Worm (Caenorhabditis elegans) whole organism, L4 larva: ENCODE results near the gene usp-33.

Experiments
- F37D6.2 ChIP-seq: sonication (generic microtip); optimal IDR thresholded peaks from 2 replicates; lab custom pipeline; 2016; ENCODE audit warnings: mild to moderate bottlenecking, missing genetic modification characterization, missing compliant biosample characterization
- F44E2.7 ChIP-seq: fragments of 200-800 bp; sonication (Bioruptor generic); IDR thresholded peaks from 2 replicates; pipeline ENCODE4 v2.1.2; 2022; ENCODE audit warnings: missing genetic modification characterization, missing compliant biosample characterization
- R02D3.7 ChIP-seq: fragments of 150-350 bp; sonication (generic microtip); optimal IDR thresholded peaks from 3 replicates; lab custom pipeline; 2014; ENCODE audit warnings: missing biosample characterization, missing genetic modification characterization
- Y105C5A.15 ChIP-seq: fragments of 200-800 bp; sonication (Bioruptor generic); IDR thresholded peaks from 2 replicates; pipeline ENCODE4 v1.3.6; 2022; ENCODE audit warnings: missing genetic modification characterization, missing compliant biosample characterization
- Y5F2A.4 ChIP-seq: fragments of 200-800 bp; sonication (Bioruptor generic); optimal IDR thresholded peaks from 2 replicates; lab custom pipeline; 2018; ENCODE audit warnings: mild to moderate bottlenecking, missing genetic modification characterization, missing compliant biosample characterization
- Y75B8A.6 ChIP-seq: fragments of 200-800 bp; sonication (Bioruptor generic); IDR thresholded peaks from 2 replicates; pipeline ENCODE4 v1.3.6; 2022; ENCODE audit warnings: missing genetic modification reagents, missing genetic modification characterization, missing compliant biosample characterization
- ZK337.2 ChIP-seq: fragments of 200-800 bp; sonication (Bioruptor generic); IDR thresholded peaks from 2 replicates; pipeline ENCODE4 v1.3.6; 2022; ENCODE audit warnings: missing genetic modification reagents, missing genetic modification characterization, missing compliant biosample characterization
- ZK546.5 ChIP-seq, 2 experiments: sonication (generic microtip); optimal IDR thresholded peaks; 2 replicates each; lab custom pipeline; 2017; ENCODE audit warnings: missing biosample characterization in 2 of 2, missing genetic modification characterization in 2 of 2
- aha-1 ChIP-seq: fragments of 150-350 bp; peaks from one replicate; lab custom pipeline; 2014; ENCODE audit warnings: missing biosample characterization, missing genetic modification characterization
- ama-1 ChIP-seq: fragments of 150-350 bp; optimal IDR thresholded peaks from 2 replicates; lab custom pipeline; 2014; ENCODE audit warnings: inconsistent platforms, mixed read lengths
- ceh-28 ChIP-seq: fragments of 150-350 bp; optimal IDR thresholded peaks from 2 replicates; lab custom pipeline; 2014; ENCODE audit warnings: missing biosample characterization, missing genetic modification reagents, missing genetic modification characterization
- ceh-32 ChIP-seq: sonication (generic microtip); optimal IDR thresholded peaks from 2 replicates; lab custom pipeline; 2016; ENCODE audit warnings: mild to moderate bottlenecking, missing genetic modification characterization, missing compliant biosample characterization; ENCODE audit not compliant: poor library complexity
- ceh-44 ChIP-seq: fragments of 200-800 bp; sonication (Bioruptor generic); IDR thresholded peaks from 2 replicates; pipeline ENCODE4 v1.3.6; 2022; ENCODE audit warnings: missing genetic modification reagents, missing genetic modification characterization, missing compliant biosample characterization
- ceh-82 ChIP-seq: sonication (generic microtip); optimal IDR thresholded peaks from 2 replicates; lab custom pipeline; 2017; ENCODE audit warnings: missing biosample characterization, missing genetic modification characterization
- ctbp-1 ChIP-seq: fragments of 200-800 bp; sonication (Bioruptor generic); IDR thresholded peaks from 2 replicates; pipeline ENCODE4 v1.3.6; 2022; ENCODE audit warnings: missing genetic modification reagents, missing genetic modification characterization, missing compliant biosample characterization
- daf-16 ChIP-seq, 3 experiments: sonication (generic microtip); optimal IDR thresholded peaks; 2 replicates each; lab custom pipeline; 2016 to 2017; ENCODE audit warnings: missing genetic modification characterization in 3 of 3, missing genetic modification reagents in 3 of 3, mild to moderate bottlenecking in 2 of 3, missing compliant biosample characterization in 2 of 3, missing biosample characterization in 1 of 3, moderate library complexity in 1 of 3
- daf-19 ChIP-seq: fragments of 200-800 bp; sonication (Bioruptor generic); conservative IDR thresholded peaks from 2 replicates; pipeline ENCODE4 v1.3.6; 2022; ENCODE audit warnings: missing genetic modification characterization, missing compliant biosample characterization
- dmd-6 ChIP-seq: fragments of 200-800 bp; sonication (Bioruptor generic); IDR thresholded peaks from 2 replicates; pipeline ENCODE4 v1.3.6; 2022; ENCODE audit warnings: missing genetic modification reagents, missing genetic modification characterization, missing compliant biosample characterization
- dpl-1 ChIP-seq: fragments of 150-350 bp; optimal IDR thresholded peaks from 2 replicates; lab custom pipeline; 2014; ENCODE audit warnings: missing biosample characterization, missing genetic modification reagents, missing genetic modification characterization
- egl-27 ChIP-seq: sonication (generic microtip); optimal IDR thresholded peaks from 3 replicates; lab custom pipeline; 2017; ENCODE audit warnings: missing biosample characterization, missing genetic modification reagents, missing genetic modification characterization
- egl-43 ChIP-seq: fragments of 200-800 bp; sonication (Bioruptor generic); IDR thresholded peaks from 2 replicates; pipeline ENCODE4 v1.3.6; 2022; ENCODE audit warnings: missing genetic modification reagents, missing genetic modification characterization, missing compliant biosample characterization
- fkh-10 ChIP-seq: fragments of 150-350 bp; optimal IDR thresholded peaks from 2 replicates; lab custom pipeline; 2014; ENCODE audit warnings: missing biosample characterization, missing genetic modification reagents, missing genetic modification characterization
- fos-1 ChIP-seq: fragments of 150-350 bp; optimal IDR thresholded peaks from 2 replicates; lab custom pipeline; 2014; ENCODE audit warnings: missing biosample characterization, missing genetic modification characterization
- gei-8 ChIP-seq: fragments of 200-800 bp; sonication (Bioruptor generic); optimal IDR thresholded peaks from 2 replicates; lab custom pipeline; 2018; ENCODE audit warnings: mild to moderate bottlenecking, missing genetic modification characterization, missing compliant biosample characterization
- hlh-11 ChIP-seq: fragments of 200-800 bp; sonication (Bioruptor generic); optimal IDR thresholded peaks from 2 replicates; lab custom pipeline; 2018; ENCODE audit warnings: mild to moderate bottlenecking, missing genetic modification characterization, missing compliant biosample characterization
- jun-1 ChIP-seq: fragments of 150-350 bp; optimal IDR thresholded peaks from 2 replicates; lab custom pipeline; 2014; ENCODE audit warnings: missing biosample characterization, missing genetic modification reagents, missing genetic modification characterization
- lim-7 ChIP-seq: fragments of 200-800 bp; sonication (Bioruptor generic); IDR thresholded peaks from 2 replicates; pipeline ENCODE4 v1.3.6; 2022; ENCODE audit warnings: missing genetic modification characterization, missing compliant biosample characterization
- lin-1 ChIP-seq: fragments of 200-800 bp; sonication (Bioruptor generic); IDR thresholded peaks from 2 replicates; pipeline ENCODE4 v1.3.6; 2022; ENCODE audit warnings: missing genetic modification reagents, missing genetic modification characterization, missing compliant biosample characterization
- lin-29 ChIP-seq: fragments of 200-800 bp; sonication (Bioruptor generic); IDR thresholded peaks from 2 replicates; pipeline ENCODE4 v1.3.6; 2022; ENCODE audit warnings: missing genetic modification reagents, missing genetic modification characterization, missing compliant biosample characterization
- lir-3 ChIP-seq: sonication (generic microtip); optimal IDR thresholded peaks from 2 replicates; lab custom pipeline; 2016; ENCODE audit warnings: mild to moderate bottlenecking, missing genetic modification characterization, missing compliant biosample characterization
- madf-5 ChIP-seq, 2 experiments: fragments of 200-800 bp; sonication (Bioruptor generic); IDR thresholded peaks; 2 replicates each; pipeline ENCODE4 v1.3.6; 2022; ENCODE audit warnings: missing compliant biosample characterization in 2 of 2, missing genetic modification characterization in 2 of 2
- mep-1 ChIP-seq: fragments of 150-350 bp; sonication (generic microtip); optimal IDR thresholded peaks from 3 replicates; lab custom pipeline; 2014; ENCODE audit warnings: missing biosample characterization, missing genetic modification characterization
- mes-2 ChIP-seq: sonication (generic microtip); optimal IDR thresholded peaks from 2 replicates; lab custom pipeline; 2016; ENCODE audit warnings: missing genotype, mild to moderate bottlenecking, missing genetic modification characterization, missing compliant biosample characterization; ENCODE audit not compliant: poor library complexity, severe bottlenecking
- mxl-2 ChIP-seq: fragments of 200-800 bp; sonication (Bioruptor generic); conservative IDR thresholded peaks from 2 replicates; pipeline ENCODE4 v1.3.6; 2022; ENCODE audit warnings: missing genetic modification reagents, missing genetic modification characterization, missing compliant biosample characterization
- mxl-3 ChIP-seq: fragments of 200-800 bp; sonication (Bioruptor generic); optimal IDR thresholded peaks from 2 replicates; lab custom pipeline; 2018; ENCODE audit warnings: mild to moderate bottlenecking, missing genetic modification characterization, missing compliant biosample characterization
- nhr-102 ChIP-seq: sonication (generic microtip); optimal IDR thresholded peaks from 2 replicates; lab custom pipeline; 2016; ENCODE audit warnings: mild to moderate bottlenecking, missing genetic modification characterization, moderate library complexity, missing compliant biosample characterization
- nhr-25 ChIP-seq: sonication (generic microtip); optimal IDR thresholded peaks from 2 replicates; lab custom pipeline; 2017; ENCODE audit warnings: missing genetic modification characterization, mild to moderate bottlenecking, missing compliant biosample characterization, antibody characterized with exemption, moderate library complexity, borderline replicate concordance; ENCODE audit not compliant: insufficient read depth
- nhr-76 ChIP-seq: fragments of 150-350 bp; optimal IDR thresholded peaks from 2 replicates; lab custom pipeline; 2014; ENCODE audit warnings: missing biosample characterization, missing genetic modification characterization
- pqm-1 ChIP-seq: sonication (generic microtip); optimal IDR thresholded peaks from 2 replicates; lab custom pipeline; 2017; ENCODE audit warnings: missing biosample characterization, missing genetic modification characterization
- saeg-2 ChIP-seq: fragments of 200-800 bp; sonication (Bioruptor generic); IDR thresholded peaks from 2 replicates; pipeline ENCODE4 v1.3.6; 2022; ENCODE audit warnings: missing genetic modification reagents, missing genetic modification characterization, missing compliant biosample characterization
- set-16 ChIP-seq: fragments of 200-800 bp; sonication (Bioruptor generic); IDR thresholded peaks from 2 replicates; pipeline ENCODE4 v1.3.6; 2022; ENCODE audit warnings: missing genetic modification reagents, missing genetic modification characterization, missing compliant biosample characterization
- skn-1 ChIP-seq: fragments of 150-350 bp; optimal IDR thresholded peaks from 2 replicates; lab custom pipeline; 2014; ENCODE audit warnings: missing biosample characterization, missing genetic modification characterization
- spr-3 ChIP-seq: fragments of 200-800 bp; sonication (Bioruptor generic); optimal IDR thresholded peaks from 2 replicates; lab custom pipeline; 2018; ENCODE audit warnings: mild to moderate bottlenecking, missing genetic modification characterization, missing compliant biosample characterization
- tag-97 ChIP-seq: fragments of 200-800 bp; sonication (Bioruptor generic); IDR thresholded peaks from 2 replicates; pipeline ENCODE4 v1.3.6; 2022; ENCODE audit warnings: missing genetic modification characterization, missing compliant biosample characterization
- tra-1 ChIP-seq: fragments of 200-800 bp; sonication (Bioruptor generic); IDR thresholded peaks from 2 replicates; pipeline ENCODE4 v1.3.6; 2022; ENCODE audit warnings: missing genetic modification reagents, missing genetic modification characterization, missing compliant biosample characterization
- vab-7 ChIP-seq: fragments of 200-800 bp; sonication (Bioruptor generic); IDR thresholded peaks from 2 replicates; pipeline ENCODE4 v1.3.6; 2022; ENCODE audit warnings: missing genetic modification reagents, missing genetic modification characterization, missing compliant biosample characterization
- zip-11 ChIP-seq: fragments of 200-800 bp; sonication (Bioruptor generic); IDR thresholded peaks from 2 replicates; pipeline ENCODE4 v1.3.6; 2022; ENCODE audit warnings: missing genetic modification characterization, missing compliant biosample characterization
- zip-2 ChIP-seq: fragments of 150-350 bp; optimal IDR thresholded peaks from 2 replicates; lab custom pipeline; 2014; ENCODE audit warnings: missing biosample characterization, missing genetic modification characterization
- ztf-7 ChIP-seq: fragments of 150-350 bp; optimal IDR thresholded peaks from 2 replicates; lab custom pipeline; 2014; ENCODE audit warnings: missing biosample characterization, missing genetic modification characterization

The usp-33 gene

DNA sequence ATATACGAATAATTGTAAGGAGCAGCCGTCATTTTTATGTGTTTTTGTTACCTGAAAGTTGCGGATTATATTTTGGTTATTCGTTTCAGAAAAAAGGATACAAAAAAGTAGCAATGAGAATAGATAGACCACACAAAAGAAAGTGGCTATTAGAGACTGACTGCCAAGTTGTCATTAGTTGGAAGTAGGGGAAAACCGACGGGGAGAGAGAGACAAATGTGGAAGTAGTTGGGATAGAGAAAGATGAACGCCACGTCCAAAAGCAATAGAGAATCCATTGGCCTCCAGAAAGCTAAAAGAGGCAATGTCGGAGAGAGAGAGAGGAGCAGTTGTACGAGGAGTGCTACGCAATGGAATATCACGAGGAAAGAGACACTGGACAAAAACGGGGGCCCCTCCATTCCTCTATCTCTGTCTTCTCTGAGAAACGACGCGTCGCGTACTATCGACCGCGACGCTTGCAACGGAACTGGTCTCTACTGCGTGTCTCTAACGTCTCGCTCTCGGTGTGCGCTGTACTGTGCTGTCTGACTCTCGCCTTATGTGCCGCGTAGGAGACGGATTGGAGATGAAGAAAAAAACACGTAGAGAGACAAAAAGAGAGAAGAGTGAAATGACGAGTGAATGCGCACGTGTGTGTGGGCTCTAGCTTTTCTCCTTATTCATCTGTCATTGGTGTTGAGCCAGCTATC lies 15.6 kb downstream of the usp-33 start, which contains the start of gene rab-14 (continued):
- peak; percentile 61 for TF ChIP-seq F37D6.2 (tag; lab: Kevin White, UChicago)
- TF ChIP-seq nhr-25, result peak; percentile 22
- peak; percentile 80 for TF ChIP-seq hlh-11 (tag; lab: Kevin White, UChicago)
- TF ChIP-seq dpl-1 (GFP tag; lab: Kevin White, UChicago), result no peak
- no peak for TF ChIP-seq ZK337.2
- no peak for TF ChIP-seq fos-1 (tag; lab: Kevin White, UChicago)
- no peak for TF ChIP-seq tag-97 (GFP tag; lab: Robert Waterston, UW)
- TF ChIP-seq set-16 (GFP tag; lab: Robert Waterston, UW), result peak; percentile 56
- no peak for TF ChIP-seq pqm-1 (tag; lab: Kevin White, UChicago)
- TF ChIP-seq Y105C5A.15, result no peak
- TF ChIP-seq lir-3 (tag; lab: Kevin White, UChicago), result no peak
- TF ChIP-seq daf-16 (GFP tag; optimal IDR thresholded peaks at IDR 0.05; lab: Kevin White, UChicago), result no peak
- TF ChIP-seq daf-16 (tag; optimal IDR thresholded peaks at IDR 0.05; lab: Kevin White, UChicago), result peak; percentile 19
- TF ChIP-seq fkh-10 (GFP tag; lab: Kevin White, UChicago), result peak; percentile 71
- peak; percentile 89 for TF ChIP-seq ctbp-1 (GFP tag; lab: Robert Waterston, UW)
- peak; percentile 12 for TF ChIP-seq skn-1 (tag; lab: Kevin White, UChicago)
- TF ChIP-seq egl-27, result no peak
- TF ChIP-seq dmd-6 (GFP tag; lab: Robert Waterston, UW), result peak; percentile 76
- TF ChIP-seq lin-29 (GFP tag; lab: Robert Waterston, UW), result no peak
- 0 out of 2 replicates have a peak, but pooled peaks have one; percentile 4 for TF ChIP-seq ceh-44 (GFP tag; lab: Robert Waterston, UW)
- TF ChIP-seq lin-1 (GFP tag; lab: Robert Waterston, UW), result no peak
- TF ChIP-seq ceh-32 (tag; lab: Kevin White, UChicago), result no peak
- TF ChIP-seq egl-43 (GFP tag; lab: Robert Waterston, UW), result peak; percentile 86
- TF ChIP-seq zip-11 (GFP tag; lab: Robert Waterston, UW), result no peak
- no peak for TF ChIP-seq mxl-2 (GFP tag; lab: Robert Waterston, UW)
- no peak for TF ChIP-seq ZK546.5 (tag; optimal IDR thresholded peaks at IDR 0.05; lab: Kevin White, UChicago)
- no peak for TF ChIP-seq Y75B8A.6
- no peak for TF ChIP-seq madf-5 (GFP tag; IDR thresholded peaks at IDR 0.05; lab: Robert Waterston, UW)
- peak; percentile 77 for TF ChIP-seq mxl-3 (GFP tag; lab: Kevin White, UChicago)
- 0 out of 2 replicates have a peak, but pooled peaks have one; percentile 30 for TF ChIP-seq vab-7 (GFP tag; lab: Robert Waterston, UW)
- no peak for TF ChIP-seq ztf-7 (tag; lab: Kevin White, UChicago)
- TF ChIP-seq ceh-82 (tag; lab: Kevin White, UChicago), result no peak
- TF ChIP-seq nhr-102 (tag; lab: Kevin White, UChicago), result no peak
- no peak for TF ChIP-seq ama-1 (lab: Kevin White, UChicago)
- TF ChIP-seq aha-1 (tag; lab: Kevin White, UChicago), result peak; percentile 84
- TF ChIP-seq ceh-28 (tag; lab: Kevin White, UChicago), result peak; percentile 47
- TF ChIP-seq mep-1 (tag; lab: Kevin White, UChicago), result peak; percentile 83
- no peak for TF ChIP-seq F44E2.7 (GFP tag; lab: Robert Waterston, UW)

ce11 chrX:15607498-15608019 lies 16.4 kb downstream of the usp-33 start, which contains the start of gene nipi-3:
TSS of gene nipi-3 (plus strand) at chrX:15607969.
- no peak for TF ChIP-seq lim-7
- peak; percentile 81 for TF ChIP-seq saeg-2 (GFP tag; lab: Robert Waterston, UW)
- TF ChIP-seq Y5F2A.4 (GFP tag; lab: Kevin White, UChicago), result no peak
- TF ChIP-seq R02D3.7 (tag; lab: Kevin White, UChicago), result no peak
- peak; percentile 98 for TF ChIP-seq mep-1 (tag; lab: Kevin White, UChicago)
- peak; percentile 80 for TF ChIP-seq nhr-76
- no peak for TF ChIP-seq daf-19 (GFP tag; lab: Robert Waterston, UW)
- peak; percentile 65 for TF ChIP-seq ceh-28 (tag; lab: Kevin White, UChicago)
- TF ChIP-seq lin-1 (GFP tag; lab: Robert Waterston, UW), result peak; percentile 88
- TF ChIP-seq ZK546.5 (tag; optimal IDR thresholded peaks at IDR 0.05; lab: Kevin White, UChicago), result no peak
- TF ChIP-seq tra-1, result peak; percentile 97
- peak; percentile 85 for TF ChIP-seq zip-2
- TF ChIP-seq egl-43 (GFP tag; lab: Robert Waterston, UW), result peak; percentile 84
- peak; percentile 86 for TF ChIP-seq jun-1 (tag; lab: Kevin White, UChicago)
- no peak for TF ChIP-seq spr-3 (GFP tag; lab: Kevin White, UChicago)
- TF ChIP-seq gei-8, result no peak
- peak; percentile 84 for TF ChIP-seq nhr-25
- peak; percentile 88 for TF ChIP-seq mes-2
